Worm (Caenorhabditis elegans) whole organism, L1 larva: Measurements from ENCODE around the gene sra-10.

Source experiments
- ama-1 ChIP-seq: fragments of 150-350 bp; optimal IDR thresholded peaks from 2 replicates; lab custom pipeline; 2014
- ceh-8 ChIP-seq: fragments of 200-800 bp; sonication (Bioruptor generic); optimal IDR thresholded peaks from 2 replicates; lab custom pipeline; 2018; ENCODE audit warnings: mild to moderate bottlenecking, missing genetic modification characterization, moderate library complexity, missing compliant biosample characterization
- elt-3 ChIP-seq, 6 experiments: fragments of 150-350 bp in 1 of 6; sonication (generic microtip); optimal IDR thresholded peaks; 2 replicates each; lab custom pipeline; 2017 to 2018; ENCODE audit warnings: missing biosample characterization in 6 of 6, missing genetic modification characterization in 6 of 6, inconsistent platforms in 1 of 6
- hlh-4 ChIP-seq: sonication (generic microtip); optimal IDR thresholded peaks from 2 replicates; lab custom pipeline; 2016; ENCODE audit warnings: mild to moderate bottlenecking, missing genetic modification characterization, missing compliant biosample characterization
- hpl-2 ChIP-seq: fragments of 150-350 bp; optimal IDR thresholded peaks from 2 replicates; lab custom pipeline; 2014; ENCODE audit warnings: missing biosample characterization, missing genetic modification reagents, missing genetic modification characterization
- nhr-28 ChIP-seq: fragments of 150-350 bp; optimal IDR thresholded peaks from 2 replicates; lab custom pipeline; 2014; ENCODE audit warnings: missing biosample characterization, missing genetic modification characterization
- nhr-76 ChIP-seq: sonication (generic microtip); optimal IDR thresholded peaks from 2 replicates; lab custom pipeline; 2017; ENCODE audit warnings: missing biosample characterization, missing genetic modification characterization
- nhr-84 ChIP-seq: sonication (generic microtip); optimal IDR thresholded peaks from 2 replicates; lab custom pipeline; 2017; ENCODE audit warnings: missing biosample characterization, missing genetic modification characterization
- snu-23 ChIP-seq: sonication (generic microtip); optimal IDR thresholded peaks from 2 replicates; lab custom pipeline; 2016; ENCODE audit warnings: missing genetic modification characterization, missing compliant biosample characterization
- unc-62 ChIP-seq: fragments of 150-350 bp; optimal IDR thresholded peaks from 2 replicates; lab custom pipeline; 2014; ENCODE audit warnings: missing biosample characterization, missing genetic modification reagents, missing genetic modification characterization
- xbp-1 ChIP-seq: sonication (generic microtip); optimal IDR thresholded peaks from 2 replicates; lab custom pipeline; 2016; ENCODE audit warnings: missing genetic modification characterization, missing compliant biosample characterization
- ztf-11 ChIP-seq, 2 experiments: sonication (generic microtip); optimal IDR thresholded peaks; 2 replicates each; lab custom pipeline; 2016 to 2017; ENCODE audit warnings: missing genetic modification characterization in 2 of 2, missing biosample characterization in 1 of 2, missing compliant biosample characterization in 1 of 2

DNA sequence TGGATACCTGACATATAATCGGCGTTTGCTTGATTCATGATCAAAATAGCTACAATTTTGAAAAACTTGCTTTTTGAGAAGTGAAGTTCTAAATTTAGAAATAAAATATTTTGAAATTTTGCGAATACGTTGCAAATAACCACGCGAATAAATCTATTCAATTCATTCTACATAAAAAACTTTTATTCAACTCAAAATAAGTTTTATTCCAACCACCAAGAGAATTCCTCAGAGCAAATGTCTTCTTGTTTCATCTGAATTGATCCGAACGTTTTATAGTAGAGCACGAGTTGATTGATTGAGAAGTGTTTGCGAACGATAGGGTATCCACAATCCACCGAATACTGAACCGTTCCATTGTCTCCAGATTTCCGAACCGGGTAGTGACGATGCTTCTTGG is 20.8 kb upstream of the sra-10 start, which contains the start of gene F44F4.9:
- no peak for TF ChIP-seq nhr-76 (tag; lab: Kevin White, UChicago)
- no peak for TF ChIP-seq hlh-4 (tag; lab: Kevin White, UChicago)
- TF ChIP-seq unc-62 (GFP tag; lab: Kevin White, UChicago) = no peak
- no peak for TF ChIP-seq nhr-28 (tag; lab: Kevin White, UChicago)
- no peak for TF ChIP-seq nhr-84 (tag; lab: Kevin White, UChicago)
- no peak for TF ChIP-seq elt-3 (tag; optimal IDR thresholded peaks at IDR 0.05; lab: Kevin White, UChicago)
- no peak for TF ChIP-seq snu-23
- no peak for TF ChIP-seq hpl-2 (GFP tag; lab: Kevin White, UChicago)
- TF ChIP-seq xbp-1 = no peak
- TF ChIP-seq ztf-11 (tag; optimal IDR thresholded peaks at IDR 0.05; lab: Kevin White, UChicago) = no peak
- no peak for TF ChIP-seq ama-1
- no peak for TF ChIP-seq ceh-8 (GFP tag; lab: Kevin White, UChicago)
